Worm (Caenorhabditis elegans) whole organism, young adult: ENCODE measurements around the gene VZK822L.2.

ENCODE experiments used
- B0019.2 ChIP-seq: fragments of 200-800 bp; sonication (Bioruptor generic); conservative IDR thresholded peaks from 2 replicates; pipeline ENCODE4 v1.3.6; 2022; ENCODE audit warnings: missing genetic modification reagents, missing genetic modification characterization, missing compliant biosample characterization
- B0261.1 ChIP-seq: sonication (generic microtip); optimal IDR thresholded peaks from 2 replicates; lab custom pipeline; 2016; ENCODE audit warnings: mild to moderate bottlenecking, missing genetic modification characterization, moderate library complexity, missing compliant biosample characterization
- C06A6.2 ChIP-seq: fragments of 200-800 bp; sonication (Bioruptor generic); conservative IDR thresholded peaks from 2 replicates; pipeline ENCODE4 v1.3.6; 2022; ENCODE audit warnings: missing genetic modification characterization, missing compliant biosample characterization
- C17E4.6 ChIP-seq: fragments of 200-800 bp; sonication (Bioruptor generic); IDR thresholded peaks from 2 replicates; pipeline ENCODE4 v1.3.6; 2022; ENCODE audit warnings: missing genetic modification reagents, missing genetic modification characterization, missing compliant biosample characterization
- D2030.7 ChIP-seq: fragments of 200-800 bp; sonication (Bioruptor generic); IDR thresholded peaks from 2 replicates; pipeline ENCODE4 v1.3.6; 2022; ENCODE audit warnings: missing genetic modification reagents, missing genetic modification characterization, missing compliant biosample characterization
- F23B12.7 ChIP-seq: sonication (generic microtip); optimal IDR thresholded peaks from 2 replicates; lab custom pipeline; 2017; ENCODE audit warnings: missing genetic modification characterization, mild to moderate bottlenecking, missing compliant biosample characterization, antibody characterized with exemption, moderate library complexity; ENCODE audit not compliant: insufficient read depth
- F33H1.4 ChIP-seq: fragments of 200-800 bp; sonication (Bioruptor generic); IDR thresholded peaks from 2 replicates; pipeline ENCODE4 v1.3.6; 2022; ENCODE audit warnings: missing genetic modification reagents, missing genetic modification characterization, missing compliant biosample characterization
- F37B4.10 ChIP-seq: fragments of 200-800 bp; sonication (Bioruptor generic); IDR thresholded peaks from 2 replicates; pipeline ENCODE4 v1.3.6; 2022; ENCODE audit warnings: missing genetic modification characterization, missing compliant biosample characterization
- F49E8.2 ChIP-seq: sonication (generic microtip); optimal IDR thresholded peaks from 3 replicates; lab custom pipeline; 2017; ENCODE audit warnings: missing genetic modification characterization, mild to moderate bottlenecking, missing compliant biosample characterization, antibody characterized with exemption, moderate library complexity; ENCODE audit not compliant: insufficient read depth
- Y53F4B.3 ChIP-seq: fragments of 200-800 bp; sonication (Bioruptor generic); IDR thresholded peaks from 2 replicates; pipeline ENCODE4 v1.3.6; 2022; ENCODE audit warnings: missing genetic modification reagents, missing genetic modification characterization, missing compliant biosample characterization
- Y56A3A.18 ChIP-seq: fragments of 200-800 bp; sonication (Bioruptor generic); IDR thresholded peaks from 2 replicates; pipeline ENCODE4 v1.3.6; 2022; ENCODE audit warnings: missing genetic modification reagents, missing genetic modification characterization, missing compliant biosample characterization
- ama-1 ChIP-seq, 3 experiments: fragments of 150-350 bp in 1 of 3; sonication (generic microtip) in 2 of 3; optimal IDR thresholded peaks; 2 replicates each; lab custom pipeline; 2014 to 2018; ENCODE audit warnings: missing biosample characterization in 2 of 3, missing genetic modification characterization in 2 of 3, missing genetic modification reagents in 2 of 3
- aptf-3 ChIP-seq: fragments of 200-800 bp; sonication (Bioruptor generic); IDR thresholded peaks from 2 replicates; pipeline ENCODE4 v1.3.6; 2022; ENCODE audit warnings: missing genetic modification characterization, missing compliant biosample characterization
- atf-7 ChIP-seq: sonication (generic microtip); optimal IDR thresholded peaks from 2 replicates; lab custom pipeline; 2017; ENCODE audit warnings: mild to moderate bottlenecking, missing genetic modification characterization, missing compliant biosample characterization
- attf-3 ChIP-seq: fragments of 200-800 bp; sonication (Bioruptor generic); conservative IDR thresholded peaks from 2 replicates; pipeline ENCODE4 v1.3.6; 2022; ENCODE audit warnings: missing genetic modification reagents, missing genetic modification characterization, missing compliant biosample characterization
- ccch-3 ChIP-seq: fragments of 200-800 bp; sonication (Bioruptor generic); optimal IDR thresholded peaks from 2 replicates; lab custom pipeline; 2018; ENCODE audit warnings: mild to moderate bottlenecking, missing genetic modification characterization, missing compliant biosample characterization
- cebp-2 ChIP-seq: fragments of 200-800 bp; sonication (Bioruptor generic); IDR thresholded peaks from 2 replicates; pipeline ENCODE4 v1.3.6; 2022; ENCODE audit warnings: missing genetic modification characterization, missing compliant biosample characterization
- ceh-27 ChIP-seq: fragments of 200-800 bp; sonication (Bioruptor generic); optimal IDR thresholded peaks from 2 replicates; lab custom pipeline; 2018; ENCODE audit warnings: mild to moderate bottlenecking, missing genetic modification characterization, moderate library complexity, missing compliant biosample characterization
- ceh-40 ChIP-seq: fragments of 200-800 bp; sonication (Bioruptor generic); IDR thresholded peaks from 2 replicates; pipeline ENCODE4 v1.3.6; 2022; ENCODE audit warnings: missing genetic modification characterization, missing compliant biosample characterization
- ceh-79 ChIP-seq: sonication (generic microtip); optimal IDR thresholded peaks from 2 replicates; lab custom pipeline; 2017; ENCODE audit warnings: mild to moderate bottlenecking, missing genetic modification characterization, missing compliant biosample characterization
- chd-7 ChIP-seq: sonication (generic microtip); optimal IDR thresholded peaks from 2 replicates; lab custom pipeline; 2016; ENCODE audit warnings: mild to moderate bottlenecking, missing genetic modification characterization, moderate library complexity, missing compliant biosample characterization
- dox-1 ChIP-seq: fragments of 200-800 bp; sonication (Bioruptor generic); IDR thresholded peaks from 2 replicates; pipeline ENCODE4 v1.3.6; 2022; ENCODE audit warnings: missing genetic modification reagents, missing genetic modification characterization, missing compliant biosample characterization
- dpl-1 ChIP-seq: fragments of 150-350 bp; optimal IDR thresholded peaks from 2 replicates; lab custom pipeline; 2014; ENCODE audit warnings: missing biosample characterization, missing genetic modification reagents, missing genetic modification characterization
- efl-1 ChIP-seq: fragments of 150-350 bp; optimal IDR thresholded peaks from 2 replicates; lab custom pipeline; 2014; ENCODE audit warnings: missing biosample characterization, missing genetic modification reagents, missing genetic modification characterization
- egl-18 ChIP-seq: fragments of 200-800 bp; sonication (Bioruptor generic); IDR thresholded peaks from 2 replicates; pipeline ENCODE4 v1.3.6; 2022; ENCODE audit warnings: missing genetic modification reagents, missing genetic modification characterization, missing compliant biosample characterization
- ets-4 ChIP-seq: fragments of 200-800 bp; sonication (Bioruptor generic); optimal IDR thresholded peaks from 2 replicates; lab custom pipeline; 2018; ENCODE audit warnings: mild to moderate bottlenecking, missing genetic modification characterization, missing compliant biosample characterization
- fkh-3 ChIP-seq: sonication (generic microtip); optimal IDR thresholded peaks from 2 replicates; lab custom pipeline; 2016; ENCODE audit warnings: mild to moderate bottlenecking, missing genetic modification characterization, missing compliant biosample characterization
- hmg-1.2 ChIP-seq: fragments of 200-800 bp; sonication (Bioruptor generic); IDR thresholded peaks from 2 replicates; pipeline ENCODE4 v1.3.6; 2022; ENCODE audit warnings: missing genetic modification reagents, missing genetic modification characterization, missing compliant biosample characterization
- lag-1 ChIP-seq: fragments of 200-800 bp; sonication (Bioruptor generic); IDR thresholded peaks from 2 replicates; pipeline ENCODE4 v1.3.6; 2022; ENCODE audit warnings: missing genetic modification reagents, missing genetic modification characterization, missing compliant biosample characterization
- let-526 ChIP-seq: fragments of 200-800 bp; sonication (Bioruptor generic); IDR thresholded peaks from 2 replicates; pipeline ENCODE4 v1.3.6; 2022; ENCODE audit warnings: missing genetic modification reagents, missing genetic modification characterization, missing compliant biosample characterization
- lin-35 ChIP-seq, 3 experiments: fragments of 150-350 bp in 2 of 3; sonication (generic microtip) in 1 of 3; optimal IDR thresholded peaks; 2 replicates each; lab custom pipeline; 2014 to 2018; ENCODE audit warnings: missing biosample characterization in 3 of 3, missing genetic modification characterization in 3 of 3, missing genetic modification reagents in 3 of 3
- lir-1 ChIP-seq: fragments of 200-800 bp; sonication (Bioruptor generic); conservative IDR thresholded peaks from 2 replicates; pipeline ENCODE4 v1.3.6; 2022; ENCODE audit warnings: missing genetic modification reagents, missing genetic modification characterization, missing compliant biosample characterization
- lsy-27 ChIP-seq: sonication (generic microtip); optimal IDR thresholded peaks from 2 replicates; lab custom pipeline; 2017; ENCODE audit warnings: missing genetic modification characterization, mild to moderate bottlenecking, missing compliant biosample characterization, antibody characterized with exemption, missing genotype, borderline replicate concordance; ENCODE audit not compliant: insufficient read depth
- madf-6 ChIP-seq: fragments of 200-800 bp; sonication (Bioruptor generic); IDR thresholded peaks from 2 replicates; pipeline ENCODE4 v1.3.6; 2022; ENCODE audit warnings: missing genetic modification reagents, missing genetic modification characterization, missing compliant biosample characterization
- mxl-1 ChIP-seq: sonication (generic microtip); optimal IDR thresholded peaks from 2 replicates; lab custom pipeline; 2016; ENCODE audit warnings: missing genetic modification characterization, missing compliant biosample characterization
- nfya-1 ChIP-seq: sonication (generic microtip); optimal IDR thresholded peaks from 2 replicates; lab custom pipeline; 2017; ENCODE audit warnings: antibody characterized with exemption, missing compliant biosample characterization, missing genetic modification characterization, borderline replicate concordance; ENCODE audit not compliant: insufficient read depth
- rcor-1 ChIP-seq: fragments of 200-800 bp; sonication (Bioruptor generic); IDR thresholded peaks from 2 replicates; pipeline ENCODE4 v1.3.6; 2022; ENCODE audit warnings: missing genetic modification reagents, missing genetic modification characterization, missing compliant biosample characterization
- repo-1 ChIP-seq: sonication (generic microtip); optimal IDR thresholded peaks from 2 replicates; lab custom pipeline; 2017; ENCODE audit warnings: mild to moderate bottlenecking, missing genetic modification characterization, missing compliant biosample characterization
- sdz-38 ChIP-seq: sonication (generic microtip); optimal IDR thresholded peaks from 2 replicates; lab custom pipeline; 2016; ENCODE audit warnings: missing genotype, missing genetic modification characterization, missing compliant biosample characterization
- somi-1 ChIP-seq: fragments of 200-800 bp; sonication (Bioruptor generic); optimal IDR thresholded peaks from 2 replicates; lab custom pipeline; 2018; ENCODE audit warnings: mild to moderate bottlenecking, missing genetic modification characterization, missing compliant biosample characterization
- tlf-1 ChIP-seq: fragments of 200-800 bp; sonication (Bioruptor generic); optimal IDR thresholded peaks from 2 replicates; lab custom pipeline; 2018; ENCODE audit warnings: mild to moderate bottlenecking, missing genetic modification characterization, missing compliant biosample characterization
- unc-130 ChIP-seq: sonication (generic microtip); optimal IDR thresholded peaks from 2 replicates; lab custom pipeline; 2016; ENCODE audit warnings: missing genetic modification reagents, missing genetic modification characterization, missing compliant biosample characterization
- unc-62 ChIP-seq: fragments of 150-350 bp; optimal IDR thresholded peaks from 2 replicates; lab custom pipeline; 2014; ENCODE audit warnings: missing biosample characterization, missing genetic modification reagents, missing genetic modification characterization
- xnd-1 ChIP-seq: sonication (generic microtip); optimal IDR thresholded peaks from 2 replicates; lab custom pipeline; 2016; ENCODE audit warnings: missing genotype, missing genetic modification reagents, missing genetic modification characterization, missing compliant biosample characterization
- zfh-2 ChIP-seq: fragments of 200-800 bp; sonication (Bioruptor generic); conservative IDR thresholded peaks from 2 replicates; pipeline ENCODE4 v1.3.6; 2022; ENCODE audit warnings: missing genetic modification reagents, missing genetic modification characterization, missing compliant biosample characterization
- zim-3 ChIP-seq: sonication (generic microtip); optimal IDR thresholded peaks from 2 replicates; lab custom pipeline; 2017; ENCODE audit warnings: mild to moderate bottlenecking, missing genetic modification characterization, moderate library complexity, missing compliant biosample characterization
- ztf-3 ChIP-seq: fragments of 200-800 bp; sonication (Bioruptor generic); optimal IDR thresholded peaks from 2 replicates; lab custom pipeline; 2018; ENCODE audit warnings: mild to moderate bottlenecking, missing genetic modification characterization, missing compliant biosample characterization

The VZK822L.2 gene

DNA sequence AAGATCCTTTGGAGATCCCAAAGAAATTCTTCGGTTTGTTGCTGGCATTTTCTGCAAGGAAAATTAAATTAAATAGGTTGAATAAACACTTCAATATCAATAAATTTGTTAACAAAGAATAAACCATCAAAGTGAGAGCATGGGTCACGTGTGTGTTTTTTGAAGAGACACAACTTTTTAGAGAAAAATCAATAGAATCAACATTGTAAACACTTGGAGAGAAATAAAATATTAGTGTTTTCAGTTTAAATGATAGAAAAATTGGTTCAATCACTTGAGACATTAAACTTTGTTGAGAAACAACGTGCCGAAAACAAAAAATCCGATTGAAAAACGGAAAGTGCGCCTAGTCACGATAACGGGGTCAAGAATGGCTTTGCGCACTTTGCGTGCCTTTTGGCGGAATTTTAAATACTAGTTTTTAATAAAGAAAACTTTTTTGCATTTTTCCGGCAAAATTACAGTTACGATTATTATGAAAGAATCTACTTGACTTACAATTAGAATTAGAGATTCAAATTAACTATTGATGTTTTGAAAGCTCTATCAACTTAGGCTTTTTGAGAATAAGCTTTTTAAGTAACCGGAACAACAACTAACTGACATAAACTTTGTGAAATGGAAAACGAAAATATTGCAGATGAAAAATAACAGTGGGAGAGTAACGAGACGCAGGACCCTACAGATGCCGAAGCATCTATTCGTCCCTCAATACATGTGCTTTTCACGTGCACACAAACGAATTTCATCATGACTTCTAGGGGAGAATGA lies 49.8 kb downstream of the VZK822L.2 start, which contains the start of gene ZK829.7 (continued):
- TF ChIP-seq rcor-1 (GFP tag; lab: Robert Waterston, UW) (peak; percentile 50), Y53F4B.3 (GFP tag; lab: Robert Waterston, UW) (no peak), aptf-3 (GFP tag; lab: Robert Waterston, UW) (no peak), Y56A3A.18 (GFP tag; lab: Robert Waterston, UW) (0 out of 2 replicates have a peak, but pooled peaks have one; percentile 57), D2030.7 (no peak), cebp-2 (GFP tag; lab: Robert Waterston, UW) (no peak), zfh-2 (no peak), F49E8.2 (tag; lab: Kevin White, UChicago) (peak; percentile 30), somi-1 (no peak), unc-130 (GFP tag; lab: Kevin White, UChicago) (no peak), F23B12.7 (tag; lab: Kevin White, UChicago) (peak; percentile 18), attf-3 (GFP tag; lab: Robert Waterston, UW) (peak; percentile 54; the same call in 1 of the 2 replicates), sdz-38 (tag; lab: Kevin White, UChicago) (no peak), B0019.2 (GFP tag; lab: Robert Waterston, UW) (no peak), chd-7 (tag; lab: Kevin White, UChicago) (no peak), mxl-1 (tag; lab: Kevin White, UChicago) (no peak), F33H1.4 (GFP tag; lab: Robert Waterston, UW) (peak; percentile 67), repo-1 (tag; lab: Kevin White, UChicago) (peak; percentile 12), C17E4.6 (GFP tag; lab: Robert Waterston, UW) (no peak), ceh-79 (no peak), hmg-1.2 (GFP tag; lab: Robert Waterston, UW) (peak; percentile 20; the same call in 1 of the 2 replicates), fkh-3 (tag; lab: Kevin White, UChicago) (no peak), dpl-1 (peak; percentile 81), efl-1 (peak; percentile 82), ets-4 (no peak), ceh-27 (GFP tag; lab: Kevin White, UChicago) (peak; percentile 55), dox-1 (GFP tag; lab: Robert Waterston, UW) (peak; percentile 66; the same call in 1 of the 2 replicates), ama-1 (optimal IDR thresholded peaks at IDR 0.05; lab: Kevin White, UChicago) (no peak), ama-1 (GFP tag; optimal IDR thresholded peaks at IDR 0.05; lab: Kevin White, UChicago) (no peak), xnd-1 (tag; lab: Kevin White, UChicago) (peak; percentile 45), nfya-1 (no peak), tlf-1 (GFP tag; lab: Kevin White, UChicago) (peak; percentile 29), C06A6.2 (GFP tag; lab: Robert Waterston, UW) (peak; percentile 31; the same call in 1 of the 2 replicates), unc-62 (GFP tag; lab: Kevin White, UChicago) (no peak), F37B4.10 (GFP tag; lab: Robert Waterston, UW) (no peak), lsy-27 (no peak), let-526 (GFP tag; lab: Robert Waterston, UW) (no peak), madf-6 (GFP tag; lab: Robert Waterston, UW) (peak; percentile 83), lag-1 (GFP tag; lab: Robert Waterston, UW) (no peak), zim-3 (tag; lab: Kevin White, UChicago) (no peak), ztf-3 (no peak), lin-35 (GFP tag; optimal IDR thresholded peaks at IDR 0.05; lab: Kevin White, UChicago) (peak; percentile 47 to 87 (median 50)), egl-18 (no peak), lir-1 (GFP tag; lab: Robert Waterston, UW) (0 out of 2 replicates have a peak, but pooled peaks have one; percentile 38), ccch-3 (no peak), atf-7 (tag; lab: Kevin White, UChicago) (no peak), B0261.1 (tag; lab: Kevin White, UChicago) (no peak), ceh-40 (no peak)
